Fruit fly (Drosophila melanogaster): ENCODE results near the gene Sema1a.

The Sema1a gene

dm6 chr2L:8570408-8571072 is 28.6 kb downstream of the Sema1a start (continued):
- TF ChIP-seq seq (GFP tag; IDR thresholded peaks at IDR 0.05) (no peak), Dip3 (GFP tag; optimal IDR thresholded peaks at IDR 0.05) (no peak), CG2116 (GFP tag; optimal IDR thresholded peaks at IDR 0.05) (no peak), CG8944 (GFP tag; optimal IDR thresholded peaks at IDR 0.05) (no peak), CG2678 (tag; optimal IDR thresholded peaks at IDR 0.05) (peak; percentile 45), CG12104 (GFP tag; optimal IDR thresholded peaks at IDR 0.05) (no peak), CG14965 (GFP tag; optimal IDR thresholded peaks at IDR 0.05; ENCODE audit: borderline replicate concordance) (no peak), caup (GFP tag; optimal IDR thresholded peaks at IDR 0.05; ENCODE audit: severe bottlenecking) (peak; percentile 0), zfh2 (GFP tag; optimal IDR thresholded peaks at IDR 0.05) (no peak), h (optimal IDR thresholded peaks at IDR 0.05) (no peak), ERR (GFP tag; optimal IDR thresholded peaks at IDR 0.05) (no peak), lola (GFP tag; optimal IDR thresholded peaks at IDR 0.05) (no peak), Mrtf (GFP tag; IDR thresholded peaks at IDR 0.05) (no peak), CG13424 (tag; optimal IDR thresholded peaks at IDR 0.05) (no peak), HmgZ (tag; optimal IDR thresholded peaks at IDR 0.05) (peak; percentile 21), CG3163 (GFP tag; optimal IDR thresholded peaks at IDR 0.05) (no peak), CG4707 (GFP tag; optimal IDR thresholded peaks at IDR 0.05) (no peak), psq (GFP tag; optimal IDR thresholded peaks at IDR 0.05) (no peak), CG18011 (GFP tag; optimal IDR thresholded peaks at IDR 0.05) (no peak), chinmo (GFP tag; IDR thresholded peaks at IDR 0.05; ENCODE audit: partially characterized antibody) (0 out of 4 replicates have a peak, but pooled peaks have one; percentile 37), row (GFP tag; IDR thresholded peaks at IDR 0.05) (no peak), gsb (GFP tag; IDR thresholded peaks at IDR 0.05) (no peak), D (optimal IDR thresholded peaks at IDR 0.05) (no peak), D (GFP tag; optimal IDR thresholded peaks at IDR 0.05) (no peak), ci (GFP tag; IDR thresholded peaks at IDR 0.05) (0 out of 3 replicates have a peak, but pooled peaks have one; percentile 7), zen (tag; optimal IDR thresholded peaks at IDR 0.05) (no peak), cg (GFP tag; optimal IDR thresholded peaks at IDR 0.05) (peak; percentile 29), CG8281 (tag; optimal IDR thresholded peaks at IDR 0.05) (peak; percentile 18), CG8765 (GFP tag; IDR thresholded peaks at IDR 0.05) (no peak), Fer1 (GFP tag; optimal IDR thresholded peaks at IDR 0.05) (peak; percentile 41), az2 (GFP tag; optimal IDR thresholded peaks at IDR 0.05) (no peak), salm (tag; optimal IDR thresholded peaks at IDR 0.05) (no peak), Side (GFP tag; optimal IDR thresholded peaks at IDR 0.05) (no peak), CG1529 (GFP tag; optimal IDR thresholded peaks at IDR 0.05) (no peak), sr (GFP tag; IDR thresholded peaks at IDR 0.05) (no peak), Sox100B (GFP tag; optimal IDR thresholded peaks at IDR 0.05) (no peak), Aef1 (GFP tag; IDR thresholded peaks at IDR 0.05) (no peak), Lim3 (GFP tag; IDR thresholded peaks at IDR 0.05) (no peak), danr (GFP tag; IDR thresholded peaks at IDR 0.05) (no peak), CG1647 (GFP tag; optimal IDR thresholded peaks at IDR 0.05) (no peak), CG6683 (GFP tag; optimal IDR thresholded peaks at IDR 0.05) (no peak), Ets65A (GFP tag) (no peak), CG18599 (GFP tag; optimal IDR thresholded peaks at IDR 0.05) (peak; percentile 18), CG12236 (GFP tag; optimal IDR thresholded peaks at IDR 0.05) (no peak), dan (GFP tag; IDR thresholded peaks at IDR 0.05) (no peak), CG3838 (GFP tag; optimal IDR thresholded peaks at IDR 0.05) (no peak), GATAe (GFP tag; conservative IDR thresholded peaks at IDR 0.05) (peak; percentile 62; the same call in 1 of the 2 replicates), her (GFP tag; optimal IDR thresholded peaks at IDR 0.05) (no peak), Dll (GFP tag; IDR thresholded peaks at IDR 0.05; ENCODE audit: partially characterized antibody) (no peak), Antp (GFP tag; optimal IDR thresholded peaks at IDR 0.05) (no peak), so (GFP tag; IDR thresholded peaks at IDR 0.05) (no peak)

All from whole organism, embryonic.